Fruit fly (Drosophila melanogaster) whole organism, embryonic: ENCODE data around the gene CG4615.

Experiments
- Abd-B ChIP-seq: fragments of 200-800 bp; sonication (Bioruptor generic); optimal IDR thresholded peaks from 2 replicates; lab custom pipeline; 2018; ENCODE audit warnings: missing biosample characterization, mild to moderate bottlenecking, missing genetic modification characterization, moderate library complexity
- Asciz ChIP-seq: fragments of 200-800 bp; sonication (Bioruptor generic); optimal IDR thresholded peaks from 2 replicates; lab custom pipeline; 2017; ENCODE audit warnings: missing biosample characterization, mild to moderate bottlenecking, missing genetic modification characterization, missing genetic modification reagents
- B-H2 ChIP-seq: fragments of 200-800 bp; sonication (Bioruptor generic); optimal IDR thresholded peaks from 2 replicates; lab custom pipeline; 2018; ENCODE audit warnings: missing biosample characterization, mild to moderate bottlenecking, missing genetic modification characterization
- CG10147 ChIP-seq: fragments of 200-800 bp; sonication (Bioruptor generic); optimal IDR thresholded peaks from 2 replicates; lab custom pipeline; 2019; ENCODE audit warnings: missing biosample characterization, mild to moderate bottlenecking, missing genetic modification characterization, moderate library complexity
- CG10543 ChIP-seq: fragments of 200-800 bp; sonication (Bioruptor generic); optimal IDR thresholded peaks from 3 replicates; lab custom pipeline; 2017; ENCODE audit warnings: missing biosample characterization, mild to moderate bottlenecking, missing genetic modification characterization, moderate library complexity
- CG10654 ChIP-seq: fragments of 200-800 bp; sonication (Bioruptor generic); optimal IDR thresholded peaks from 2 replicates; lab custom pipeline; 2016; ENCODE audit warnings: missing biosample characterization, missing genetic modification characterization
- CG12155 ChIP-seq: fragments of 200-800 bp; sonication (Bioruptor generic); optimal IDR thresholded peaks from 3 replicates; lab custom pipeline; 2016; ENCODE audit warnings: missing biosample characterization, missing genetic modification characterization
- CG12659 ChIP-seq: fragments of 200-800 bp; sonication (Bioruptor generic); optimal IDR thresholded peaks from 3 replicates; lab custom pipeline; 2017; ENCODE audit warnings: mild to moderate bottlenecking, missing biosample characterization, missing genetic modification reagents, missing genetic modification characterization
- CG15514 ChIP-seq: fragments of 200-800 bp; sonication (Bioruptor generic); optimal IDR thresholded peaks from 3 replicates; lab custom pipeline; 2017; ENCODE audit warnings: missing biosample characterization, missing genetic modification characterization, mild to moderate bottlenecking, moderate library complexity, missing genetic modification reagents
- CG31441 ChIP-seq: fragments of 200-800 bp; sonication (Bioruptor generic); IDR thresholded peaks from 2 replicates; pipeline ENCODE4 v1.3.6; 2022; ENCODE audit warnings: missing biosample characterization, missing genetic modification characterization
- CG32532 ChIP-seq: fragments of 200-800 bp; sonication (Bioruptor generic); IDR thresholded peaks from 2 replicates; pipeline ENCODE4 v1.3.6; 2022; ENCODE audit warnings: missing biosample characterization, missing genetic modification characterization
- CG3407 ChIP-seq: fragments of 200-800 bp; sonication (Bioruptor generic); optimal IDR thresholded peaks from 2 replicates; lab custom pipeline; 2018; ENCODE audit warnings: missing biosample characterization, mild to moderate bottlenecking, missing genetic modification characterization
- CG6854 ChIP-seq: fragments of 200-800 bp; sonication (Bioruptor generic); optimal IDR thresholded peaks from 3 replicates; lab custom pipeline; 2017; ENCODE audit warnings: missing biosample characterization, mild to moderate bottlenecking, missing genetic modification characterization
- CG7271 ChIP-seq: fragments of 200-800 bp; sonication (Bioruptor generic); optimal IDR thresholded peaks from 2 replicates; lab custom pipeline; 2018; ENCODE audit warnings: missing biosample characterization, mild to moderate bottlenecking, missing genetic modification characterization, moderate library complexity
- CG7372 ChIP-seq: fragments of 200-800 bp; sonication (Bioruptor generic); IDR thresholded peaks from 2 replicates; pipeline ENCODE4 v1.3.6; 2022; ENCODE audit warnings: missing biosample characterization, missing genetic modification characterization
- CG9932 ChIP-seq: fragments of 200-800 bp; sonication (Bioruptor generic); IDR thresholded peaks from 2 replicates; pipeline ENCODE4 v1.3.6; 2022; ENCODE audit warnings: missing biosample characterization, missing genetic modification characterization
- CTCF ChIP-seq: fragments of 200-800 bp; sonication (Bioruptor generic); optimal IDR thresholded peaks from 2 replicates; lab custom pipeline; 2017; ENCODE audit warnings: missing biosample characterization, mild to moderate bottlenecking, missing genetic modification characterization, moderate library complexity
- D19A ChIP-seq: fragments of 200-800 bp; optimal IDR thresholded peaks from 3 replicates; lab custom pipeline; 2019; ENCODE audit warnings: missing biosample characterization, mild to moderate bottlenecking, missing genetic modification characterization, moderate library complexity
- Dek ChIP-seq: fragments of 200-800 bp; sonication (Bioruptor generic); optimal IDR thresholded peaks from 3 replicates; lab custom pipeline; 2019; ENCODE audit warnings: missing biosample characterization, mild to moderate bottlenecking, missing genetic modification characterization, moderate library complexity
- ERR ChIP-seq: fragments of 200-800 bp; sonication (Bioruptor generic); optimal IDR thresholded peaks from 2 replicates; lab custom pipeline; 2016; ENCODE audit warnings: missing biosample characterization, missing genetic modification characterization
- HHEX ChIP-seq: fragments of 200-800 bp; sonication (Bioruptor generic); optimal IDR thresholded peaks from 3 replicates; lab custom pipeline; 2017; ENCODE audit warnings: missing biosample characterization, mild to moderate bottlenecking, missing genetic modification characterization, missing genetic modification reagents
- Jarid2 ChIP-seq: fragments of 200-800 bp; sonication (Bioruptor generic); optimal IDR thresholded peaks from 3 replicates; lab custom pipeline; 2017; ENCODE audit warnings: mild to moderate bottlenecking, missing biosample characterization, missing genetic modification reagents, missing genetic modification characterization
- Mad ChIP-seq: fragments of 200-800 bp; sonication (Bioruptor generic); optimal IDR thresholded peaks from 2 replicates; lab custom pipeline; 2016; ENCODE audit warnings: missing biosample characterization, missing genetic modification characterization
- Max ChIP-seq: fragments of 200-800 bp; sonication (Bioruptor generic); optimal IDR thresholded peaks from 2 replicates; lab custom pipeline; 2016; ENCODE audit warnings: missing biosample characterization, mild to moderate bottlenecking, missing genetic modification characterization
- Meics ChIP-seq: fragments of 200-800 bp; sonication (Bioruptor generic); optimal IDR thresholded peaks from 2 replicates; lab custom pipeline; 2017; ENCODE audit warnings: missing biosample characterization, mild to moderate bottlenecking, missing genetic modification characterization
- Mes4 ChIP-seq: fragments of 200-800 bp; sonication (Bioruptor generic); optimal IDR thresholded peaks from 2 replicates; lab custom pipeline; 2016; ENCODE audit warnings: missing biosample characterization, missing genetic modification characterization
- NK7.1 ChIP-seq: fragments of 200-800 bp; sonication (Bioruptor generic); optimal IDR thresholded peaks from 3 replicates; lab custom pipeline; 2016; ENCODE audit warnings: missing biosample characterization, missing genetic modification characterization
- Oli ChIP-seq: fragments of 200-800 bp; sonication (Bioruptor generic); optimal IDR thresholded peaks from 2 replicates; lab custom pipeline; 2018; ENCODE audit warnings: missing biosample characterization, mild to moderate bottlenecking, missing genetic modification characterization, moderate library complexity
- Taf1 ChIP-seq: fragments of 200-800 bp; sonication (Bioruptor generic); IDR thresholded peaks from 2 replicates; pipeline ENCODE4 v1.3.6; 2022; ENCODE audit warnings: missing biosample characterization, missing genetic modification characterization
- Trl ChIP-seq, 3 experiments: fragments of >200 bp in 2 of 3; fragments of 200-800 bp in 1 of 3; sonication (Bioruptor generic) in 1 of 3; optimal IDR thresholded peaks; 2 replicates in 1 of 3; 3 replicates in 2 of 3; lab custom pipeline; 2016 to 2017; ENCODE audit warnings: missing biosample characterization in 1 of 3, missing genetic modification characterization in 1 of 3
- Xbp1 ChIP-seq: fragments of 200-800 bp; sonication (Bioruptor generic); optimal IDR thresholded peaks from 3 replicates; lab custom pipeline; 2016; ENCODE audit warnings: missing biosample characterization, mild to moderate bottlenecking, missing genetic modification characterization
- ac ChIP-seq: fragments of 200-800 bp; sonication (Bioruptor generic); optimal IDR thresholded peaks from 3 replicates; lab custom pipeline; 2017; ENCODE audit warnings: missing biosample characterization, mild to moderate bottlenecking, missing genetic modification characterization
- btn ChIP-seq: fragments of 200-800 bp; sonication (Bioruptor generic); optimal IDR thresholded peaks from 2 replicates; lab custom pipeline; 2016; ENCODE audit warnings: missing biosample characterization, missing genetic modification characterization
- cg ChIP-seq: fragments of 200-800 bp; sonication (Bioruptor generic); optimal IDR thresholded peaks from 3 replicates; lab custom pipeline; 2019; ENCODE audit warnings: missing biosample characterization, mild to moderate bottlenecking, missing genetic modification characterization, moderate library complexity
- dmrt11E ChIP-seq: fragments of 200-800 bp; sonication (Bioruptor generic); optimal IDR thresholded peaks from 3 replicates; lab custom pipeline; 2018; ENCODE audit warnings: missing biosample characterization, mild to moderate bottlenecking, missing genetic modification characterization, moderate library complexity
- ftz-f1 ChIP-seq: fragments of 200-800 bp; sonication (Bioruptor generic); optimal IDR thresholded peaks from 2 replicates; lab custom pipeline; 2016; ENCODE audit warnings: missing biosample characterization, missing genetic modification characterization
- ind ChIP-seq: fragments of 200-800 bp; sonication (Bioruptor generic); optimal IDR thresholded peaks from 3 replicates; lab custom pipeline; 2016; ENCODE audit warnings: missing biosample characterization, missing genetic modification characterization
- inv ChIP-seq: fragments of 200-800 bp; sonication (Bioruptor generic); IDR thresholded peaks from 2 replicates; pipeline ENCODE4 v1.3.6; 2022; ENCODE audit warnings: missing biosample characterization, missing genetic modification characterization; ENCODE audit not compliant: partially characterized antibody
- lab ChIP-seq: fragments of 200-800 bp; sonication (Bioruptor generic); optimal IDR thresholded peaks from 3 replicates; lab custom pipeline; 2017; ENCODE audit warnings: missing biosample characterization, missing genetic modification characterization, mild to moderate bottlenecking, moderate library complexity, missing genetic modification reagents
- maf-S ChIP-seq: fragments of 200-800 bp; sonication (Bioruptor generic); optimal IDR thresholded peaks from 2 replicates; lab custom pipeline; 2016; ENCODE audit warnings: missing biosample characterization, missing genetic modification characterization
- nerfin-1 ChIP-seq: fragments of 200-800 bp; sonication (Bioruptor generic); optimal IDR thresholded peaks from 3 replicates; lab custom pipeline; 2019; ENCODE audit warnings: missing biosample characterization, mild to moderate bottlenecking, missing genetic modification characterization, moderate library complexity
- org-1 ChIP-seq: fragments of 200-800 bp; sonication (Bioruptor generic); optimal IDR thresholded peaks from 2 replicates; lab custom pipeline; 2017; ENCODE audit warnings: missing biosample characterization, missing genetic modification characterization
- pan ChIP-seq, 4 experiments: fragments of >200 bp in 3 of 4; fragments of 200-800 bp in 1 of 4; sonication (Bioruptor generic) in 1 of 4; optimal IDR thresholded peaks in 3 of 4; IDR thresholded peaks in 1 of 4; 2 replicates each; pipeline versions ENCODE4 v1.3.6 to Lab custom; 2017 to 2022; ENCODE audit warnings: missing biosample characterization in 2 of 4, missing genetic modification characterization in 2 of 4, mixed read lengths in 1 of 4
- pnt ChIP-seq: fragments of 200-800 bp; sonication (Bioruptor generic); optimal IDR thresholded peaks from 3 replicates; lab custom pipeline; 2016; ENCODE audit warnings: missing biosample characterization, missing genetic modification characterization
- rib ChIP-seq: fragments of 200-800 bp; sonication (Bioruptor generic); IDR thresholded peaks from 2 replicates; pipeline ENCODE4 v1.3.6; 2022; ENCODE audit warnings: missing biosample characterization, missing genetic modification characterization
- so ChIP-seq: fragments of 200-800 bp; sonication (Bioruptor generic); IDR thresholded peaks from 3 replicates; pipeline ENCODE4 v1.3.6; 2022; ENCODE audit warnings: missing biosample characterization, missing genetic modification characterization
- stwl ChIP-seq: fragments of 200-800 bp; sonication (Bioruptor generic); optimal IDR thresholded peaks from 3 replicates; lab custom pipeline; 2018; ENCODE audit warnings: missing biosample characterization, mild to moderate bottlenecking, missing genetic modification characterization, moderate library complexity
- tgo ChIP-seq: fragments of 200-800 bp; sonication (Bioruptor generic); IDR thresholded peaks from 3 replicates; pipeline ENCODE4 v1.3.6; 2022; ENCODE audit warnings: missing biosample characterization, missing genetic modification characterization
- zen ChIP-seq: fragments of 200-800 bp; sonication (Bioruptor generic); optimal IDR thresholded peaks from 3 replicates; lab custom pipeline; 2018; ENCODE audit warnings: missing biosample characterization, mild to moderate bottlenecking, missing genetic modification characterization, moderate library complexity

The CG4615 gene

DNA sequence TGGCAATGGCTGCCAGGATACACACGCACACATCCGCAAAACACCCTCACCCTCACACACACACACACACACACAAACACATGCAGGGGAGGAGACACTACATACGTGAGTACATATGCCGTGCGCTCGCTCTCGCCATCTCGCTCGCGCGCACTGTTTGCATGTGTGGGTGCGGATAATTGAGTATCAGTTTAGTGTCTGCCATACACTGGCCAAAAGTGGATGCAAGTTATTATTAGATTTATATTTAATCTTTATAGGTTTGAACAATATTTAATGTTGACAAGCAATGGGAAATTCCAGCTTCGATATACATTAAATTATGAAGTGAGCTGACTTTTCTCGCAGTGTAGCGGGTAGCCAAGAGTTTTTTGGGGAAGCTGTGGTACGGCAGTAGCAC, 15.6 kb upstream of the CG4615 start (continued):
- no peak for TF ChIP-seq inv
- TF ChIP-seq CG32532 (GFP tag; lab: Robert Waterston, UW) = peak; percentile 52; the same call in 1 of the 2 replicates
- no peak for TF ChIP-seq so
- peak; percentile 45 for TF ChIP-seq B-H2 (GFP tag; lab: Kevin White, UChicago)
- TF ChIP-seq nerfin-1 (tag; lab: Kevin White, UChicago) = peak; percentile 34
- no peak for TF ChIP-seq btn (GFP tag; lab: Kevin White, UChicago)
- peak; percentile 38 for TF ChIP-seq Mad (GFP tag; lab: Kevin White, UChicago)
- TF ChIP-seq CG3407 = peak; percentile 47
- TF ChIP-seq ac (GFP tag; lab: Kevin White, UChicago) = peak; percentile 69
- no peak for TF ChIP-seq maf-S (GFP tag; lab: Kevin White, UChicago)
- peak; percentile 82 for TF ChIP-seq lab
- no peak for TF ChIP-seq ERR (GFP tag; lab: Kevin White, UChicago)
- TF ChIP-seq CG10543 = peak; percentile 56
- peak; percentile 42 for TF ChIP-seq Abd-B (GFP tag; lab: Kevin White, UChicago)
- no peak for TF ChIP-seq pan (optimal IDR thresholded peaks at IDR 0.05; lab: Kevin White, UChicago)
- peak in 1 of 2 experiments; percentile 39 for TF ChIP-seq pan (GFP tag; optimal IDR thresholded peaks at IDR 0.05 in 1 of 2, IDR thresholded peaks at IDR 0.05 in 1 of 2)
- peak; percentile 57 for TF ChIP-seq HHEX (GFP tag; lab: Kevin White, UChicago)
- peak; percentile 33 for TF ChIP-seq org-1 (GFP tag; lab: Kevin White, UChicago)
- TF ChIP-seq CG10147 (GFP tag; lab: Kevin White, UChicago) = peak; percentile 60
- TF ChIP-seq Xbp1 = peak; percentile 65
- peak; percentile 39; the same call in 1 of the 2 replicates for TF ChIP-seq CG7372 (GFP tag; lab: Robert Waterston, UW)
- TF ChIP-seq ind = peak; percentile 41
- TF ChIP-seq NK7.1 (GFP tag; lab: Kevin White, UChicago) = no peak
- no peak for TF ChIP-seq Trl (optimal IDR thresholded peaks at IDR 0.05; lab: Kevin White, UChicago)
- peak; percentile 3 for TF ChIP-seq Trl (GFP tag; optimal IDR thresholded peaks at IDR 0.05; lab: Kevin White, UChicago)
- TF ChIP-seq Dek (tag; lab: Kevin White, UChicago) = peak; percentile 64
- TF ChIP-seq CTCF (GFP tag; lab: Kevin White, UChicago) = no peak
- TF ChIP-seq ftz-f1 (GFP tag; lab: Kevin White, UChicago) = no peak
- TF ChIP-seq CG6854 (GFP tag; lab: Kevin White, UChicago) = peak; percentile 63
- no peak for TF ChIP-seq rib (GFP tag; lab: Robert Waterston, UW)
- TF ChIP-seq Meics (GFP tag; lab: Kevin White, UChicago) = peak; percentile 64
- peak; percentile 43; the same call in 1 of the 3 replicates for TF ChIP-seq tgo
- TF ChIP-seq CG12155 (GFP tag; lab: Kevin White, UChicago) = peak; percentile 29
- TF ChIP-seq CG7271 (tag; lab: Kevin White, UChicago) = peak; percentile 35
- peak; percentile 77 for TF ChIP-seq dmrt11E (tag; lab: Kevin White, UChicago)
- TF ChIP-seq Oli (tag; lab: Kevin White, UChicago) = peak; percentile 65
- TF ChIP-seq cg (GFP tag; lab: Kevin White, UChicago) = peak; percentile 80
- peak; percentile 46 for TF ChIP-seq Max (GFP tag; lab: Kevin White, UChicago)
- peak; percentile 9 for TF ChIP-seq Asciz (GFP tag; lab: Kevin White, UChicago)
- peak; percentile 7 for TF ChIP-seq Mes4 (GFP tag; lab: Kevin White, UChicago)
- peak; percentile 42 for TF ChIP-seq CG12659 (GFP tag; lab: Kevin White, UChicago)
- peak; percentile 25 for TF ChIP-seq Jarid2 (GFP tag; lab: Kevin White, UChicago)
- TF ChIP-seq D19A = peak; percentile 64
- peak; percentile 23 for TF ChIP-seq pnt (GFP tag; lab: Kevin White, UChicago)
- peak; percentile 86 for TF ChIP-seq zen (tag; lab: Kevin White, UChicago)
- TF ChIP-seq CG15514 (GFP tag; lab: Kevin White, UChicago) = peak; percentile 53
- TF ChIP-seq stwl = peak; percentile 11
- peak; percentile 41; the same call in 1 of the 2 replicates for TF ChIP-seq Taf1 (GFP tag; lab: Robert Waterston, UW)
- peak; percentile 64 for TF ChIP-seq CG31441 (GFP tag; lab: Robert Waterston, UW)
- peak; percentile 43 for TF ChIP-seq CG10654 (GFP tag; lab: Kevin White, UChicago)
- peak; percentile 46; the same call in 1 of the 2 replicates for TF ChIP-seq CG9932 (GFP tag; lab: Robert Waterston, UW)
